Fruit fly (Drosophila melanogaster): ENCODE results near the gene CG1896.

dm6 chr3R:31718967-31719366 is 25.1 kb upstream of the CG1896 start:
- no peak for TF ChIP-seq CG8478 (optimal IDR thresholded peaks at IDR 0.05)
- no peak for TF ChIP-seq CTCF (optimal IDR thresholded peaks at IDR 0.05)
